Worm (Caenorhabditis elegans) whole organism, L2 larva: ENCODE measurements around the gene F01D5.1.

Experiments used
- C34F6.9 ChIP-seq: fragments of 150-350 bp; optimal IDR thresholded peaks from 2 replicates; lab custom pipeline; 2014; ENCODE audit warnings: missing biosample characterization, missing genetic modification characterization
- F13H6.1 ChIP-seq: sonication (generic microtip); optimal IDR thresholded peaks from 2 replicates; lab custom pipeline; 2016; ENCODE audit warnings: missing genetic modification characterization, missing compliant biosample characterization
- alr-1 ChIP-seq: fragments of 150-350 bp; optimal IDR thresholded peaks from 2 replicates; lab custom pipeline; 2014; ENCODE audit warnings: missing biosample characterization, missing genetic modification characterization
- aly-2 ChIP-seq: fragments of 150-350 bp; optimal IDR thresholded peaks from 2 replicates; lab custom pipeline; 2014; ENCODE audit warnings: missing biosample characterization, missing genetic modification characterization
- ama-1 ChIP-seq: fragments of 150-350 bp; optimal IDR thresholded peaks from 2 replicates; lab custom pipeline; 2018; ENCODE audit warnings: inconsistent platforms
- ceh-82 ChIP-seq: fragments of 150-350 bp; optimal IDR thresholded peaks from 2 replicates; lab custom pipeline; 2014; ENCODE audit warnings: missing biosample characterization, missing genetic modification characterization
- crh-2 ChIP-seq: sonication (generic microtip); optimal IDR thresholded peaks from 2 replicates; lab custom pipeline; 2017; ENCODE audit warnings: missing biosample characterization, missing genetic modification characterization
- dmd-4 ChIP-seq: sonication (generic microtip); optimal IDR thresholded peaks from 2 replicates; lab custom pipeline; 2017; ENCODE audit warnings: missing biosample characterization, missing genetic modification characterization
- elt-1 ChIP-seq: fragments of 150-350 bp; optimal IDR thresholded peaks from 2 replicates; lab custom pipeline; 2014; ENCODE audit warnings: missing biosample characterization, missing genetic modification characterization
- elt-3 ChIP-seq: sonication (generic microtip); optimal IDR thresholded peaks from 2 replicates; lab custom pipeline; 2017; ENCODE audit warnings: missing biosample characterization, missing genetic modification characterization
- fos-1 ChIP-seq: fragments of 150-350 bp; optimal IDR thresholded peaks from 2 replicates; lab custom pipeline; 2014; ENCODE audit warnings: missing biosample characterization, missing genetic modification characterization
- gmeb-1 ChIP-seq: fragments of 150-350 bp; optimal IDR thresholded peaks from 2 replicates; lab custom pipeline; 2014; ENCODE audit warnings: missing biosample characterization, missing genetic modification characterization
- lin-11 ChIP-seq: fragments of 150-350 bp; sonication (generic microtip); optimal IDR thresholded peaks from 2 replicates; lab custom pipeline; 2014; ENCODE audit warnings: missing biosample characterization, missing genetic modification characterization, inconsistent platforms, mixed read lengths
- lin-13 ChIP-seq: fragments of 150-350 bp; optimal IDR thresholded peaks from 2 replicates; lab custom pipeline; 2014; ENCODE audit warnings: missing biosample characterization, missing genetic modification reagents, missing genetic modification characterization
- mab-5 ChIP-seq: fragments of 150-350 bp; optimal IDR thresholded peaks from 2 replicates; lab custom pipeline; 2014; ENCODE audit warnings: missing biosample characterization, missing genetic modification characterization
- mbf-1 ChIP-seq: sonication (generic microtip); optimal IDR thresholded peaks from 2 replicates; lab custom pipeline; 2017; ENCODE audit warnings: missing biosample characterization, missing genetic modification characterization
- mdl-1 ChIP-seq, 2 experiments: fragments of 150-350 bp in 1 of 2; sonication (generic microtip) in 1 of 2; optimal IDR thresholded peaks; 2 replicates each; lab custom pipeline; 2017; ENCODE audit warnings: missing biosample characterization in 2 of 2, missing genetic modification characterization in 2 of 2
- nhr-10 ChIP-seq: sonication (generic microtip); optimal IDR thresholded peaks from 2 replicates; lab custom pipeline; 2017; ENCODE audit warnings: missing biosample characterization, missing genetic modification characterization
- nhr-11 ChIP-seq: fragments of 150-350 bp; optimal IDR thresholded peaks from 2 replicates; lab custom pipeline; 2014; ENCODE audit warnings: missing biosample characterization, missing genetic modification characterization
- nhr-21 ChIP-seq: fragments of 150-350 bp; optimal IDR thresholded peaks from 2 replicates; lab custom pipeline; 2014; ENCODE audit warnings: missing biosample characterization, missing genetic modification characterization
- nhr-23 ChIP-seq: fragments of 150-350 bp; optimal IDR thresholded peaks from 2 replicates; lab custom pipeline; 2014; ENCODE audit warnings: missing biosample characterization, missing genetic modification reagents, missing genetic modification characterization
- nhr-237 ChIP-seq: fragments of 150-350 bp; optimal IDR thresholded peaks from 2 replicates; lab custom pipeline; 2014; ENCODE audit warnings: missing biosample characterization, missing genetic modification characterization
- nhr-25 ChIP-seq: fragments of 150-350 bp; sonication (generic microtip); optimal IDR thresholded peaks from 3 replicates; lab custom pipeline; 2014; ENCODE audit warnings: missing biosample characterization, missing genetic modification characterization
- nhr-77 ChIP-seq: fragments of 150-350 bp; optimal IDR thresholded peaks from 2 replicates; lab custom pipeline; 2014; ENCODE audit warnings: missing biosample characterization, missing genetic modification characterization
- peb-1 ChIP-seq: fragments of 150-350 bp; optimal IDR thresholded peaks from 2 replicates; lab custom pipeline; 2014; ENCODE audit warnings: missing biosample characterization, missing genetic modification characterization
- skn-1 ChIP-seq: sonication (generic microtip); optimal IDR thresholded peaks from 2 replicates; lab custom pipeline; 2017; ENCODE audit warnings: missing biosample characterization, missing genetic modification characterization
- sma-3 ChIP-seq: sonication (generic microtip); optimal IDR thresholded peaks from 2 replicates; lab custom pipeline; 2016; ENCODE audit warnings: missing genetic modification reagents, missing genetic modification characterization, missing compliant biosample characterization
- sma-9 ChIP-seq, 2 experiments: fragments of 150-350 bp in 1 of 2; sonication (generic microtip) in 1 of 2; optimal IDR thresholded peaks; 2 replicates each; lab custom pipeline; 2014 to 2016; ENCODE audit warnings: missing genetic modification characterization in 2 of 2, mild to moderate bottlenecking in 1 of 2, missing biosample characterization in 1 of 2, missing compliant biosample characterization in 1 of 2, missing genetic modification reagents in 1 of 2, moderate library complexity in 1 of 2
- snpc-4 ChIP-seq: fragments of 150-350 bp; optimal IDR thresholded peaks from 2 replicates; lab custom pipeline; 2014; ENCODE audit warnings: missing biosample characterization, missing genetic modification characterization
- unc-55 ChIP-seq: fragments of 150-350 bp; sonication (generic microtip); optimal IDR thresholded peaks from 3 replicates; lab custom pipeline; 2014; ENCODE audit warnings: missing biosample characterization, missing genetic modification reagents, missing genetic modification characterization
- unc-62 ChIP-seq: fragments of 150-350 bp; optimal IDR thresholded peaks from 2 replicates; lab custom pipeline; 2014; ENCODE audit warnings: missing biosample characterization, missing genetic modification reagents, missing genetic modification characterization
- ztf-4 ChIP-seq: fragments of 150-350 bp; optimal IDR thresholded peaks from 2 replicates; lab custom pipeline; 2014; ENCODE audit warnings: missing biosample characterization, missing genetic modification characterization

The F01D5.1 gene

DNA sequence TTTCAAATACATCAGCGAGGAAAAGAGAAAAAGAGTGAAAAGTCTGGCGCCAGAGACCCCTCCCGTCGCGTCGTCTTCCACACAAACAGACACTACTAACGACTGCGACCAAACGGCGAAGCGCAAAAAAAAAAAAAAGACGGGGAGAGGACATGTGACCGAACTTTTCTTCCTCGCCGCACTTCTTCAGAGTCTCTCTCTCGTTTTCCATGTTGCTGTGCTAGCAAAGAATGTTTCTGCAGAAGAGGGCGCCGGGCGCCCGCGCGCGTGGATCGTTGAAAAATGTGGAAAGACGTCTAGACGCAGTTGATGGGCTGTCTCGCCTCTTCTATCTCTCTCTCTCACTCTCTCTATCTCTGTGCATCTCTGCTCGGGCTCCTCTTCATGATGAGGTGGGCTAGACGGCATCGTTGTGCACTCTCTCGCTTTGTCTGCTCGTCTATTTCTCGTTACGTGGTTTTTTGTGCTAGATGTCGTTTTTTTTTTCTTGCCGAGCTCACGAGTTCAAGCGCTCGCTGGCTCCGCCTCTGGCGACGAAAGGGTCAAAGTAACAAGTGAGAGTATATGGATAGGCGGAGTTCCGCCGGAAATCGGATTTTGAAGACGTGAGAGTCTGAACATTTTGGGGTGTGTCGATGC lies 42.9 kb upstream of the F01D5.1 start (continued):
- TF ChIP-seq fos-1 (tag; lab: Kevin White, UChicago), result peak; percentile 67
- peak; percentile 54 for TF ChIP-seq lin-11 (tag; lab: Kevin White, UChicago)
- TF ChIP-seq ceh-82, result peak; percentile 35
- TF ChIP-seq unc-55 (GFP tag; lab: Kevin White, UChicago), result peak; percentile 80
- TF ChIP-seq gmeb-1, result peak; percentile 54
- peak; percentile 96 to 98 for TF ChIP-seq mdl-1 (tag; optimal IDR thresholded peaks at IDR 0.05; lab: Kevin White, UChicago)
- no peak for TF ChIP-seq nhr-237 (tag; lab: Kevin White, UChicago)
- TF ChIP-seq unc-62 (GFP tag; lab: Kevin White, UChicago), result peak; percentile 67
- TF ChIP-seq elt-3, result no peak
- no peak for TF ChIP-seq skn-1 (tag; lab: Kevin White, UChicago)
- TF ChIP-seq alr-1 (tag; lab: Kevin White, UChicago), result no peak
- peak; percentile 87 for TF ChIP-seq mab-5 (tag; lab: Kevin White, UChicago)
- TF ChIP-seq nhr-10 (tag; lab: Kevin White, UChicago), result no peak
- TF ChIP-seq sma-9 (GFP tag; optimal IDR thresholded peaks at IDR 0.05; lab: Kevin White, UChicago), result peak; percentile 98
- TF ChIP-seq sma-9 (tag; optimal IDR thresholded peaks at IDR 0.05; lab: Kevin White, UChicago), result no peak
- no peak for TF ChIP-seq peb-1 (tag; lab: Kevin White, UChicago)
- TF ChIP-seq ama-1 (lab: Kevin White, UChicago), result no peak
- peak; percentile 84 for TF ChIP-seq C34F6.9 (tag; lab: Kevin White, UChicago)
- TF ChIP-seq aly-2 (tag; lab: Kevin White, UChicago), result no peak
- TF ChIP-seq ztf-4, result peak; percentile 87
- peak; percentile 93 for TF ChIP-seq nhr-21 (tag; lab: Kevin White, UChicago)
- TF ChIP-seq, all 48 proteins: peak for 32

DNA sequence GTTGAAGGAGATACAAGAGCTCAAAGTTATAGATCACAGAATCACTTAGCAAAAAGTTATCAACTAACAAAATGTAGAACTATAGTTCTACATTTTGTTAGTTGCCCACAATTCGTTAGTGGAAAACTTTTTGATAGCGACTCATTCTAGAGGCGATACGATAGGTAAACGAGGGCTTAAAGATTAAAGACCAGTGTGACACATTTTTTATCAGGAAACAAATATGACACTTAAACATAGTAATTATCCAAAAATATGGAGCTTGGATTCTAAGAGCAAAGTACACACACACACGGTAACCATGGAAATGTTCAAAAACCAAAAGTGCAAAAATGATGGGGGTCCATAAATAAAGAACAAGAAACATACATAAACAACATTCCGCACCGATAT lies 42.4 kb upstream of the F01D5.1 start:
- TF ChIP-seq snpc-4 (tag; lab: Kevin White, UChicago), result no peak
- peak; percentile 37 for TF ChIP-seq ama-1 (lab: Kevin White, UChicago)
- TF ChIP-seq, all 48 proteins: peak for 1

DNA sequence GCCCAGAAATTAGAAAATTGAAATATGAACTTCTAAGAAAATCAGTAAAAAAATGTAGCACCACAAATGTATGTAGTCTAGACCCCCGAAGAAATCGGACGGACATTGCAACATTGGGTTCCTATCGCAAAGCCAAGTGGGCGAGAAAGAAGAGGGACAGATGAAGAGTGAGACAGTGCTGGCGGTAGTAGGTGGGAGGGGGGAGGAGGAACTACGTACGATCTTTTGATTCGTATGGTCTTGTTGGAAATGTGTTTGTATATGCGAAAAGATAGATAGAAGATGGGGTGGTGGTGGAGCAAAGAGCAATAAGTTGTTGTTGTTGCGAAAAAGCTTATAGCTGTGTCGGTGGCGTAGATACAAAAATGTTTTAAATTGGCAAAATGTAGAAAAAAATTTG lies 41.0 kb upstream of the F01D5.1 start:
- peak; percentile 0 for TF ChIP-seq F13H6.1
- no peak for TF ChIP-seq lin-13 (GFP tag; lab: Kevin White, UChicago)
- TF ChIP-seq nhr-77, result no peak
- no peak for TF ChIP-seq ztf-4
- TF ChIP-seq sma-9 (GFP tag; optimal IDR thresholded peaks at IDR 0.05; lab: Kevin White, UChicago), result peak; percentile 37
- no peak for TF ChIP-seq sma-9 (tag; optimal IDR thresholded peaks at IDR 0.05; lab: Kevin White, UChicago)
- no peak for TF ChIP-seq unc-62 (GFP tag; lab: Kevin White, UChicago)
- TF ChIP-seq elt-1, result no peak
- TF ChIP-seq fos-1 (tag; lab: Kevin White, UChicago), result peak; percentile 32
- no peak for TF ChIP-seq dmd-4 (tag; lab: Kevin White, UChicago)
- TF ChIP-seq sma-3 (GFP tag; lab: Kevin White, UChicago), result peak; percentile 0
- no peak for TF ChIP-seq nhr-11
- TF ChIP-seq mdl-1 (tag; optimal IDR thresholded peaks at IDR 0.05; lab: Kevin White, UChicago), result peak in 1 of 2 experiments; percentile 33

DNA sequence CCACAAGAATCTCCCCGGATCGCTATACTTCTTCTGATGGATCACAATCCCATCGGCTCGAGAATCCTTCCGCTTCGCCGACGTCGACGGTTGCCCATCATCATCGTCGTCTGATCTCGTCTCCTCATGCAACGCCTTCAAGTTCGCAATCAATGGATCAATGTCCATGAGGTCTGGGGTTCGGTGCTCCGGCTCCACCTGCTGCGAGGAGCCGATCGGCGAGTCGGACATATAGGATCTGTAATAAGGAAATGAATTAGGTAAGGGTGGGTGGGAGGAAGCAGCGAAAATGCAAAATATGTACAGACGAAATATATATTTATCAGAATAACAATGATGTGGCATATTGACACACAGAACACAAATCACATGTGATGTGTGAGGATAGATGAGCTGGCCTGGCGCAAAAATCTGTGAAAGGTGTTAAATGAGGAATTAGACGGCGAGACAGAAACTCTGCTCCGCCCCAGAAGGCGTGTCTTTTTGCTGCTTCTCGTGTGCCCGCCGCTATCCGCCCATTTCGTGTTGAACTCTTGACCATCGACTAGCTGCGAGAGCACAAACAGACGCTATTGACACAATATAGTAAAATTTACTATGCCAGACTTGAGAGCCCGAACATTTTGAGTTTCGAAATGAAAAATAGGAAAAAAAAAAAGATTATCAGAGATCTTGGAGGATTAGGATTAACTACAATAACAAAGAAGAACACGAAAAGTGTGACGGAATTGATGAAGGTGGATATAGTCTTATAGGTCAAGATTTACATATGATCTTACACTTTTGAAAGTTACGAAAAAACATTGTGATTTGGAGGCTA lies 40.3 kb upstream of the F01D5.1 start:
- TF ChIP-seq crh-2, result peak; percentile 26
- no peak for TF ChIP-seq fos-1 (tag; lab: Kevin White, UChicago)
- no peak for TF ChIP-seq mab-5 (tag; lab: Kevin White, UChicago)
- TF ChIP-seq C34F6.9 (tag; lab: Kevin White, UChicago), result peak; percentile 18
- TF ChIP-seq mbf-1 (tag; lab: Kevin White, UChicago), result no peak
- no peak for TF ChIP-seq nhr-25 (tag; lab: Kevin White, UChicago)
- TF ChIP-seq unc-62 (GFP tag; lab: Kevin White, UChicago), result no peak
- TF ChIP-seq nhr-23, result no peak
